Worm (Caenorhabditis elegans): Measurements from ENCODE around the gene F09E5.11.

DNA sequence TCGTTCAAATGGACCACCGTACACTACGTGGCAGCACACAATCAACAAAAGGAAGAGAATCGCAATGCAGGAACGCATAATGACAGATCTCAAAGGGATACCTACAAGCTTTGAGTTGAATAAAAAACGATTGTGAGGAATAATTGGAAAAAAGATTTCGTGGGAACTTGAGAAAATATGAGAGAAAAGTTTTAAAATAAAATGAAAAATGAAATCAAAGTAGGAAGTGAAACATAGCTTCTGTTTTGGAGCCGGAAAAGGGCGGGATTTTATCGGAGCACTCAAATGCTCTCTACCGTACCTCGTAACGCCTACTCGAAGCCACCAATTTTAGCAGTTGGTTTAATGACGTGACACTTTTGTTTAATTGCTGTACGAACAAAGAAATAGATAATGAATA is 13.2 kb downstream of the F09E5.11 start, which contains the start of gene F09E5.14:
- TF ChIP-seq ref-1 (GFP tag; conservative IDR thresholded peaks at IDR 0.05) = no peak
- TF ChIP-seq T22C8.4 (GFP tag; IDR thresholded peaks at IDR 0.05) = no peak
- no peak for TF ChIP-seq med-1 (GFP tag; optimal IDR thresholded peaks at IDR 0.05; ENCODE audit: insufficient read depth)
- no peak for TF ChIP-seq ztf-23 (GFP tag; IDR thresholded peaks at IDR 0.05)
